Fruit fly (Drosophila melanogaster) whole organism, embryonic: ENCODE data around the gene Doa.
A peak's percentile ranks its signal among the peaks of the same experiment; 100 is the strongest.

Source experiments
- CG10543 ChIP-seq: fragments of 200-800 bp; sonication (Bioruptor generic); optimal IDR thresholded peaks from 3 replicates; lab custom pipeline; 2017; ENCODE audit warnings: missing biosample characterization, mild to moderate bottlenecking, missing genetic modification characterization, moderate library complexity
- CG11085 ChIP-seq: fragments of 200-800 bp; sonication (Bioruptor generic); IDR thresholded peaks from 2 replicates; pipeline ENCODE4 v1.3.6; 2022; ENCODE audit warnings: missing biosample characterization, missing genetic modification characterization
- CG11247 ChIP-seq: fragments of 200-800 bp; sonication (Bioruptor generic); IDR thresholded peaks from 2 replicates; pipeline ENCODE4 v1.3.6; 2022; ENCODE audit warnings: missing biosample characterization, missing genetic modification characterization
- CG11456 ChIP-seq: fragments of 200-800 bp; sonication (Bioruptor generic); IDR thresholded peaks from 3 replicates; pipeline ENCODE4 v1.3.6; 2022; ENCODE audit warnings: missing biosample characterization, missing genetic modification characterization
- CG12104 ChIP-seq: fragments of 200-800 bp; sonication (Bioruptor generic); optimal IDR thresholded peaks from 3 replicates; lab custom pipeline; 2016; ENCODE audit warnings: missing biosample characterization, missing genetic modification characterization
- CG12769 ChIP-seq: fragments of 200-800 bp; sonication (Bioruptor generic); optimal IDR thresholded peaks from 2 replicates; lab custom pipeline; 2019; ENCODE audit warnings: missing biosample characterization, mild to moderate bottlenecking, missing genetic modification characterization, moderate library complexity
- CG14441 ChIP-seq: fragments of 200-800 bp; sonication (Bioruptor generic); IDR thresholded peaks from 2 replicates; pipeline ENCODE4 v1.3.6; 2022; ENCODE audit warnings: missing biosample characterization, missing genetic modification characterization
- CG14965 ChIP-seq: fragments of 200-800 bp; sonication (Bioruptor generic); optimal IDR thresholded peaks from 2 replicates; lab custom pipeline; 2016; ENCODE audit warnings: missing biosample characterization, missing genetic modification characterization, borderline replicate concordance
- CG1832 ChIP-seq: fragments of 200-800 bp; sonication (Bioruptor generic); optimal IDR thresholded peaks from 2 replicates; lab custom pipeline; 2017; ENCODE audit warnings: missing biosample characterization, mild to moderate bottlenecking, missing genetic modification characterization, inconsistent platforms
- CG2889 ChIP-seq: fragments of 200-800 bp; sonication (Bioruptor generic); IDR thresholded peaks from 3 replicates; pipeline ENCODE4 v1.3.6; 2022; ENCODE audit warnings: missing biosample characterization, missing genetic modification characterization
- CG4424 ChIP-seq: fragments of 200-800 bp; sonication (Bioruptor generic); optimal IDR thresholded peaks from 3 replicates; lab custom pipeline; 2016; ENCODE audit warnings: missing biosample characterization, missing genetic modification characterization
- CG5180 ChIP-seq: fragments of 200-800 bp; sonication (Bioruptor generic); optimal IDR thresholded peaks from 3 replicates; lab custom pipeline; 2017; ENCODE audit warnings: missing biosample characterization, missing genetic modification characterization, mild to moderate bottlenecking, moderate library complexity, missing genetic modification reagents
- Chrac-16 ChIP-seq: fragments of 200-800 bp; sonication (Bioruptor generic); optimal IDR thresholded peaks from 3 replicates; lab custom pipeline; 2016; ENCODE audit warnings: missing biosample characterization, missing genetic modification characterization
- Ets65A ChIP-seq: fragments of 200-800 bp; sonication (Bioruptor generic); peaks from one replicate; lab custom pipeline; 2016; ENCODE audit warnings: missing biosample characterization, missing genetic modification characterization
- Gsc ChIP-seq: fragments of 200-800 bp; sonication (Bioruptor generic); IDR thresholded peaks from 2 replicates; pipeline ENCODE4 v1.3.6; 2022; ENCODE audit warnings: missing biosample characterization, missing genetic modification characterization
- HmgD ChIP-seq: fragments of 200-800 bp; sonication (Bioruptor generic); optimal IDR thresholded peaks from 3 replicates; lab custom pipeline; 2016; ENCODE audit warnings: missing biosample characterization, missing genetic modification characterization
- Med ChIP-seq: fragments of 200-800 bp; sonication (Bioruptor generic); peaks from one replicate; lab custom pipeline; 2016; ENCODE audit warnings: missing biosample characterization, missing genetic modification characterization, mild to moderate bottlenecking, inconsistent platforms, moderate library complexity
- Nf-YA ChIP-seq: fragments of 200-800 bp; sonication (Bioruptor generic); IDR thresholded peaks from 2 replicates; pipeline ENCODE4 v1.3.6; 2022; ENCODE audit warnings: missing biosample characterization, missing genetic modification characterization
- Sox100B ChIP-seq: fragments of 200-800 bp; sonication (Bioruptor generic); optimal IDR thresholded peaks from 3 replicates; lab custom pipeline; 2018; ENCODE audit warnings: missing biosample characterization, mild to moderate bottlenecking, missing genetic modification characterization
- Trl ChIP-seq, 3 experiments: fragments of >200 bp in 2 of 3; fragments of 200-800 bp in 1 of 3; sonication (Bioruptor generic) in 1 of 3; optimal IDR thresholded peaks; 2 replicates in 1 of 3; 3 replicates in 2 of 3; lab custom pipeline; 2016 to 2017; ENCODE audit warnings: missing biosample characterization in 1 of 3, missing genetic modification characterization in 1 of 3
- ab ChIP-seq: fragments of 200-800 bp; sonication (Bioruptor generic); optimal IDR thresholded peaks from 2 replicates; lab custom pipeline; 2016; ENCODE audit warnings: missing biosample characterization, missing genetic modification characterization
- dm ChIP-seq: fragments of 200-800 bp; sonication (Bioruptor generic); optimal IDR thresholded peaks from 3 replicates; lab custom pipeline; 2016; ENCODE audit warnings: missing biosample characterization, missing genetic modification characterization
- ems ChIP-seq: fragments of 200-800 bp; sonication (Bioruptor generic); optimal IDR thresholded peaks from 3 replicates; lab custom pipeline; 2016; ENCODE audit warnings: missing biosample characterization, missing genetic modification characterization
- jumu ChIP-seq: fragments of 200-800 bp; sonication (Bioruptor generic); optimal IDR thresholded peaks from 3 replicates; lab custom pipeline; 2016; ENCODE audit warnings: missing biosample characterization, missing genetic modification characterization
- nom ChIP-seq: fragments of 200-800 bp; sonication (Bioruptor generic); optimal IDR thresholded peaks from 2 replicates; lab custom pipeline; 2017; ENCODE audit warnings: missing biosample characterization, missing genetic modification characterization, mild to moderate bottlenecking, moderate library complexity, missing genetic modification reagents
- otp ChIP-seq: fragments of 200-800 bp; sonication (Bioruptor generic); IDR thresholded peaks from 3 replicates; pipeline ENCODE4, ENCODE4 v1.3.6; 2022; ENCODE audit warnings: missing biosample characterization, missing genetic modification characterization
- peb ChIP-seq: fragments of 200-800 bp; sonication (Bioruptor generic); IDR thresholded peaks from 2 replicates; pipeline ENCODE4 v1.3.6; 2022; ENCODE audit warnings: missing biosample characterization, missing genetic modification characterization
- pnt ChIP-seq: fragments of 200-800 bp; sonication (Bioruptor generic); optimal IDR thresholded peaks from 3 replicates; lab custom pipeline; 2016; ENCODE audit warnings: missing biosample characterization, missing genetic modification characterization
- pzg ChIP-seq: fragments of 200-800 bp; sonication (Bioruptor generic); optimal IDR thresholded peaks from 3 replicates; lab custom pipeline; 2018; ENCODE audit warnings: missing biosample characterization, mild to moderate bottlenecking, missing genetic modification characterization, moderate library complexity
- sd ChIP-seq: fragments of 200-800 bp; sonication (Bioruptor generic); optimal IDR thresholded peaks from 3 replicates; lab custom pipeline; 2018; ENCODE audit warnings: missing biosample characterization, mild to moderate bottlenecking, missing genetic modification characterization, moderate library complexity
- slbo ChIP-seq: fragments of 200-800 bp; sonication (Bioruptor generic); IDR thresholded peaks from 2 replicates; pipeline ENCODE4 v1.3.6; 2022; ENCODE audit warnings: missing biosample characterization, missing genetic modification characterization
- so ChIP-seq: fragments of 200-800 bp; sonication (Bioruptor generic); IDR thresholded peaks from 3 replicates; pipeline ENCODE4 v1.3.6; 2022; ENCODE audit warnings: missing biosample characterization, missing genetic modification characterization
- sr ChIP-seq: fragments of 200-800 bp; sonication (Bioruptor generic); IDR thresholded peaks from 3 replicates; pipeline ENCODE4 v1.3.6; 2022; ENCODE audit warnings: missing biosample characterization, missing genetic modification characterization
- stc ChIP-seq: fragments of 200-800 bp; sonication (Bioruptor generic); IDR thresholded peaks from 2 replicates; pipeline ENCODE4 v1.3.6; 2022; ENCODE audit warnings: missing biosample characterization, missing genetic modification characterization
- tap ChIP-seq: fragments of 200-800 bp; optimal IDR thresholded peaks from 3 replicates; lab custom pipeline; 2019; ENCODE audit warnings: missing biosample characterization, mild to moderate bottlenecking, missing genetic modification characterization, moderate library complexity
- toy ChIP-seq: fragments of 200-800 bp; sonication (Bioruptor generic); IDR thresholded peaks from 2 replicates; pipeline ENCODE4 v1.3.6; 2022; ENCODE audit warnings: missing biosample characterization, missing genetic modification characterization
- twi ChIP-seq: fragments of 200-800 bp; optimal IDR thresholded peaks from 2 replicates; lab custom pipeline; 2019; ENCODE audit warnings: missing biosample characterization, mild to moderate bottlenecking, missing genetic modification characterization, moderate library complexity
- zf30C ChIP-seq: fragments of 200-800 bp; sonication (Bioruptor generic); optimal IDR thresholded peaks from 3 replicates; lab custom pipeline; 2018; ENCODE audit warnings: missing biosample characterization, mild to moderate bottlenecking, missing genetic modification characterization

Doa gene

DNA sequence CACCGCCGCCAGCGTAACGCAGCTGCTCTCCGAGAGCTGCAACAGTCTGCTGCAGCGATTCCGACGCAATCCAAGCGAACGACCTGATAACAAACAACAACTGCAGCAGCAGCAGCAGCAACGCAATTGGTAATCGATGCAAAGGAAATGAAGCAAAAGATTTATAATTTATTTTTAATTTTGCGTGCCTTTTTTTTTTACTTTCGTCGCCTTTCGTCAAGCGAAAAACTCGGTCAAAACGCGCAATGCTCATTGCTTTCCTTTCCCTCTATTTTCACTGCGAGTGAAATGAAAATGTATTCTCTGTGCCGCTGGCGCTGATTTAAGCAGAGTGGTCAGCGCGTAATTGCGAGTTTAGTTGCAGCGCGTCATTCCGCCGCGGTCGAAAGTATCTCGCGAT, 25.2 kb downstream of the Doa start:
- TF ChIP-seq peb (GFP tag; lab: Robert Waterston, UW): no peak
- no peak for TF ChIP-seq Nf-YA
- TF ChIP-seq CG14965 (GFP tag; lab: Kevin White, UChicago): no peak
- no peak for TF ChIP-seq Gsc
- TF ChIP-seq Sox100B (GFP tag; lab: Kevin White, UChicago): no peak
- no peak for TF ChIP-seq CG11456 (GFP tag; lab: Robert Waterston, UW)
- TF ChIP-seq tap (tag; lab: Kevin White, UChicago): no peak
- TF ChIP-seq CG12104 (GFP tag; lab: Kevin White, UChicago): no peak
- no peak for TF ChIP-seq ems (GFP tag; lab: Kevin White, UChicago)
- TF ChIP-seq zf30C (GFP tag; lab: Kevin White, UChicago): no peak
- TF ChIP-seq CG2889 (GFP tag; lab: Robert Waterston, UW): no peak
- no peak for TF ChIP-seq CG11247 (GFP tag; lab: Robert Waterston, UW)
- no peak for TF ChIP-seq pzg (GFP tag; lab: Kevin White, UChicago)
- TF ChIP-seq dm (GFP tag; lab: Kevin White, UChicago): no peak
- TF ChIP-seq Chrac-16 (GFP tag; lab: Kevin White, UChicago): no peak
- TF ChIP-seq HmgD (GFP tag; lab: Kevin White, UChicago): no peak
- TF ChIP-seq CG14441 (GFP tag; lab: Robert Waterston, UW): no peak
- TF ChIP-seq CG11085 (GFP tag; lab: Robert Waterston, UW): no peak
- no peak for TF ChIP-seq toy (GFP tag; lab: Robert Waterston, UW)
- TF ChIP-seq, all 482 proteins: peak for 0

DNA sequence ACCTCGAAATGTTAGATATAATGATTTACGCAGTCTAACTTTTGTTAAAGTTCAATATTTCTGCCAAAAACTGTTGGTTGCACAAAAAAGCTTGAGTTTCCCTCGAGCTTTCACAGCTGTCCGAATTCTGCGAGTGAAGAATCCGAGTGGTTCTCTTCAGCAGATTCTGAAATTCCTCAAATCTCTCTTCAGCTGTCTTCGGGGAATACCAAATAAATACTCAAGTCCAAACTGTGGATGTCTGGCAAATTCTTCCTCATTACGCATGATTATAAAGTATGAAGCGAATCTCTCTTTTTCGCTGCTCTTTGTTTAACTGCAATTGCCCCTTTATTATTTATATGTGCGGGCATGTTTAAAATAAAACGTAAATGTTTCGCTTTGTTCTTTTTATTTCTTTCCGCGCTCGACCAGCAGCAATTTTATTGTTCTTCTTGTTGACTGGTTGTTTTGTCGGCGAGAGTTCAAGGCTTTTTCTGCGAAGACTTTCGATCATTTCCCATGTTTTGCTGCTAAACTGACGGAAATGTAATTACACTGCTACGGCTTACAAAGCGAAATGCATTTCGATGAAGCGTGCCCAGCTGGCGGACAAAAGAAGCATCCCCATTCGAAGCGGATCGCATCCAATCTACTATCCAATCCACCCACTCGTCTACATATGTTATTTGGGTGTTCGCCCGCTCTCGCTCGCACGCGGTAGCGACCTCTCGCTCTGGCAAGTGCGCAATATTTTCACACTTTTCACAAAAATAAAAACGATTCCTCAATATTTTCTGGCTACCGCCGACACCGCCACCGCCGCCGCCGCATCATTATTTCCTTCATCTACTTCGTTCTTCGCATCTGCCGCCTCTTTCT, 26.2 kb downstream of the Doa start:
- TF ChIP-seq nom (GFP tag; lab: Kevin White, UChicago) (peak; percentile 67), sd (tag; lab: Kevin White, UChicago) (peak; percentile 50), so (0 out of 3 replicates have a peak, but pooled peaks have one; percentile 12), jumu (no peak), otp (GFP tag; lab: Robert Waterston, UW) (no peak), Ets65A (GFP tag; lab: Kevin White, UChicago) (peak; percentile 59), CG12769 (peak; percentile 79), Trl (optimal IDR thresholded peaks at IDR 0.05; lab: Kevin White, UChicago) (no peak), Trl (GFP tag; optimal IDR thresholded peaks at IDR 0.05; lab: Kevin White, UChicago) (no peak), ab (GFP tag; lab: Kevin White, UChicago) (no peak), CG5180 (GFP tag; lab: Kevin White, UChicago) (no peak), CG10543 (GFP tag; lab: Kevin White, UChicago) (peak; percentile 31), pnt (GFP tag; lab: Kevin White, UChicago) (no peak), stc (GFP tag; lab: Robert Waterston, UW) (no peak), sr (GFP tag; lab: Robert Waterston, UW) (peak; percentile 95), CG4424 (no peak), Med (GFP tag; lab: Kevin White, UChicago) (peak; percentile 2), twi (tag; lab: Kevin White, UChicago) (peak; percentile 10), slbo (GFP tag; lab: Robert Waterston, UW) (peak; percentile 23; the same call in 1 of the 2 replicates), CG1832 (GFP tag; lab: Kevin White, UChicago) (peak; percentile 23)
